Worm (Caenorhabditis elegans): ENCODE results near the gene F39F10.2.

DNA sequence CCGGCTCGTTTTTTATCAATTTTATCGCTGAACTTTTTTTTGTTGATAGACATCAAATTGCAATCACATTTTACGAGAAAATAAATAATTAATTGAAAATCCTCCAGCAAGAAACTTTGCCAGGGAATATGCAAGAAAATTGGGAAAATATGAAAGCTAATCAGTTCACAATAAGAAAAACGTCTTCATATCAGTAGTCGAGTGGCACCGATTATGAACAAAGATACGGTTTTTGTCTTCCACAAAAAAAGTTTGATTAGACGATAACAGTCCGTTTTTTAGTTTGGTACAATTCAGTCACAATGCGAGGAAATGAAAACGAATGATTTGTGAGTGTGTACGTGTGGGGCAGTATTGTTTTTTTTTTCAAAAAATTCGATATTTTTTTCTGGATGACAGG is 29.7 kb upstream of the F39F10.2 start:
- no peak for TF ChIP-seq snpc-4 (tag; optimal IDR thresholded peaks at IDR 0.05)
- TF ChIP-seq egl-5 (tag; optimal IDR thresholded peaks at IDR 0.05), result no peak
- no peak for TF ChIP-seq eor-1 (tag; optimal IDR thresholded peaks at IDR 0.05)

Measured in whole organism, L3 larva.